Fruit fly (Drosophila melanogaster) whole organism, adult: ENCODE data around the gene CG33093.

ENCODE experiments used
- CG5204 ChIP-seq: fragments of 200-800 bp; sonication (Bioruptor generic); optimal IDR thresholded peaks from 2 replicates; lab custom pipeline; 2016; ENCODE audit warnings: missing biosample characterization, missing genetic modification characterization
- CG7045 ChIP-seq: fragments of 200-800 bp; sonication (Bioruptor generic); optimal IDR thresholded peaks from 2 replicates; lab custom pipeline; 2017; ENCODE audit warnings: missing biosample characterization, mild to moderate bottlenecking, missing genetic modification characterization
- ovo ChIP-seq: fragments of 200-800 bp; sonication (Bioruptor generic); optimal IDR thresholded peaks from 2 replicates; lab custom pipeline; 2016; ENCODE audit warnings: missing biosample characterization, missing genetic modification characterization

DNA sequence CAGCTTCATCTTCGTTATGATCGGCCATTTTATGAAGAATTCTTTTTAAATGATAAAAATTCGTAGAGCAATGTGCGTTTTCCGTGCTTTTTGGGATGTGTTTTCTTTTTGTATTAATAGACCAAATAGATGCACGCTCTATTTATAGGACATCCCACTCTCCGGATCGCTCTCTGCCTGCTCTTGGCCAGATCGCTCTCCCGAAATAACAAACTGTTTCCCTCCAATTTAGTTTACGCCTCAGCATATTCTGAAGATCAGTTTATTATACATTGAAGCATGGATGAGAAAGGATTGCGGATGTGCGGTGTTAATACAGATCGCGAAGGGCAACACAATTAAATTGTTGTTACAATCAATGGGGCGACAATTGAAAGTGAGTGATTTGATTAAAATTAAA lies 42.9 kb downstream of the CG33093 start, which contains the start of gene CG5376:
- TF ChIP-seq CG7045 (GFP tag; lab: Kevin White, UChicago) (no peak), CG5204 (GFP tag; lab: Kevin White, UChicago) (no peak), ovo (GFP tag; lab: Kevin White, UChicago) (no peak)
